In the genomic region with DNA sequence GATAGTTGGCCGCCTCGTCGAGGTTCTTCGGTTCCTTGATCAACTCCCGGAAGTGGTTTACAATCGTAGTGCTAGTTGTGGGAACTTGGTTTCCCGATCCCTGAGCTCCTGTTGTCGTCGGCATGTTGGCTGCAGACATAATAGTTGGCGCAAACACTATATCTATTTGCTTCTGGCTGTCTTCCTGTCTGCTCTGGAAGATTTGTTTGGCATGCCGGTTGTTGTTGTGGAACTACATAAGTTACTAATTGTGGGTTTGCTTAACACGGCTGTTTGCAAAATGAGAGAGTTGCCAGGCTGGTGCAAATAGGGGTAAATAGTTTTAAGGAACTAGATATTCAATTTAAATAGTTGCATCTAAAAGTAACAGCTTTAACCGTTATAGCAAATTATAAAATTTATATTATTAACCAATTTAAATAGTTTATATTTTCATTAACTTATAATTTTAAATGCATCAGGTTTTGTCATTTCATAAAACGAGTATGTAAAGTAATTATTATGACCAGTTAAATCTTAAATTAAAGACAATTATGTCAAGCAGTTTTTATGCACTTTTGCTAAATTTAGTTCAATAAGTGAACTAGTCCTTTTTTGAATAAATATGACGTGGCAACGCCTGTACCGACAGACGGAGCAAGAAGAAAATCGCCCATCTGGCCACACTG, we compare ENCODE assay signal across 1 fruit fly cellular context.
A peak's percentile ranks its signal among the peaks of the same experiment; 100 is the strongest.
TF ChIP-seq lines count a peak whose summit lies in the region.

A gene (minus strand): TSS at position 287 of the 668 bp plus-strand sequence.
A gene (plus strand): TSS at position 635 of the 668 bp plus-strand sequence.

TF ChIP-seq in whole organism, embryonic, 481 proteins besides CTCF, POLR2A, EP300 and RAD21 (continued from another document and continues in another):
- TF ChIP-seq Dip3 (GFP tag; optimal IDR thresholded peaks at IDR 0.05; lab: Kevin White, UChicago) (peak; percentile 9), CG14441 (GFP tag; IDR thresholded peaks at IDR 0.05; lab: Robert Waterston, UW) (no peak), CG8924 (tag; optimal IDR thresholded peaks at IDR 0.05; lab: Kevin White, UChicago) (peak; percentile 79), CG2889 (GFP tag; IDR thresholded peaks at IDR 0.05; lab: Robert Waterston, UW) (no peak), TFAM (GFP tag; optimal IDR thresholded peaks at IDR 0.05; lab: Kevin White, UChicago) (no peak), CG9727 (GFP tag; optimal IDR thresholded peaks at IDR 0.05; lab: Kevin White, UChicago) (peak; percentile 57), exex (tag; optimal IDR thresholded peaks at IDR 0.05; lab: Kevin White, UChicago) (peak; percentile 37), CG9932 (GFP tag; IDR thresholded peaks at IDR 0.05; lab: Robert Waterston, UW) (peak; percentile 56), Adf1 (GFP tag; IDR thresholded peaks at IDR 0.05; lab: Robert Waterston, UW) (no peak), Dp (GFP tag; optimal IDR thresholded peaks at IDR 0.05; lab: Kevin White, UChicago) (peak; percentile 7), hkb (optimal IDR thresholded peaks at IDR 0.05; lab: Kevin White, UChicago) (no peak), hkb (GFP tag; IDR thresholded peaks at IDR 0.05; lab: Robert Waterston, UW) (peak; percentile 59), CG10366 (GFP tag; IDR thresholded peaks at IDR 0.05; lab: Robert Waterston, UW) (peak; percentile 45; the same call in 1 of the 2 replicates), CG6689 (GFP tag; IDR thresholded peaks at IDR 0.05; lab: Robert Waterston, UW) (peak; percentile 53; the same call in 1 of the 2 replicates), Taf1 (GFP tag; IDR thresholded peaks at IDR 0.05; lab: Robert Waterston, UW) (no peak), CG7786 (GFP tag; optimal IDR thresholded peaks at IDR 0.05; lab: Kevin White, UChicago) (no peak), mld (GFP tag; IDR thresholded peaks at IDR 0.05; lab: Robert Waterston, UW; ENCODE audit: partially characterized antibody) (no peak), az2 (GFP tag; optimal IDR thresholded peaks at IDR 0.05; lab: Kevin White, UChicago) (peak; percentile 64), lilli (GFP tag; optimal IDR thresholded peaks at IDR 0.05; lab: Kevin White, UChicago) (peak; percentile 57), twi (tag; optimal IDR thresholded peaks at IDR 0.05; lab: Kevin White, UChicago) (peak; percentile 48), CG14710 (tag; optimal IDR thresholded peaks at IDR 0.05; lab: Kevin White, UChicago) (peak; percentile 83), CG3065 (GFP tag; optimal IDR thresholded peaks at IDR 0.05; lab: Kevin White, UChicago) (peak; percentile 33), CG8089 (GFP tag; optimal IDR thresholded peaks at IDR 0.05; lab: Kevin White, UChicago) (no peak), pros (GFP tag; optimal IDR thresholded peaks at IDR 0.05; lab: Kevin White, UChicago) (no peak), ind (GFP tag; optimal IDR thresholded peaks at IDR 0.05; lab: Kevin White, UChicago) (peak; percentile 59), CG15269 (tag; optimal IDR thresholded peaks at IDR 0.05; lab: Kevin White, UChicago) (peak; percentile 75), Sin3A (optimal IDR thresholded peaks at IDR 0.05; lab: Kevin White, UChicago) (no peak), NC2α (GFP tag; optimal IDR thresholded peaks at IDR 0.05; lab: Kevin White, UChicago) (no peak), zen (tag; optimal IDR thresholded peaks at IDR 0.05; lab: Kevin White, UChicago) (peak; percentile 51), Nf-YB (GFP tag; optimal IDR thresholded peaks at IDR 0.05; lab: Kevin White, UChicago) (peak; percentile 47), gro (GFP tag; optimal IDR thresholded peaks at IDR 0.05; lab: Kevin White, UChicago) (no peak), Lhr (GFP tag; optimal IDR thresholded peaks at IDR 0.05; lab: Kevin White, UChicago) (peak; percentile 51), CG17568 (GFP tag; optimal IDR thresholded peaks at IDR 0.05; lab: Kevin White, UChicago) (no peak), CkIIα-i1 (GFP tag; IDR thresholded peaks at IDR 0.05; lab: Robert Waterston, UW) (no peak), fd102C (GFP tag; optimal IDR thresholded peaks at IDR 0.05; lab: Kevin White, UChicago) (no peak), CG10979 (tag; optimal IDR thresholded peaks at IDR 0.05; lab: Kevin White, UChicago) (peak; percentile 57), CG17612 (GFP tag; IDR thresholded peaks at IDR 0.05; lab: Robert Waterston, UW) (no peak), D19B (GFP tag; optimal IDR thresholded peaks at IDR 0.05; lab: Kevin White, UChicago) (peak; percentile 23), Hmr (GFP tag; optimal IDR thresholded peaks at IDR 0.05; lab: Kevin White, UChicago) (no peak), PHDP (tag; optimal IDR thresholded peaks at IDR 0.05; lab: Kevin White, UChicago) (peak; percentile 74), crp (GFP tag; optimal IDR thresholded peaks at IDR 0.05; lab: Kevin White, UChicago) (peak in 1 of 2 experiments; percentile 55), ERR (GFP tag; optimal IDR thresholded peaks at IDR 0.05; lab: Kevin White, UChicago) (no peak), CG2120 (GFP tag; optimal IDR thresholded peaks at IDR 0.05; lab: Kevin White, UChicago) (peak; percentile 63), Ravus (GFP tag; IDR thresholded peaks at IDR 0.05; lab: Robert Waterston, UW) (no peak), Sox102F (GFP tag; optimal IDR thresholded peaks at IDR 0.05; lab: Kevin White, UChicago) (peak; percentile 70), Abd-B (GFP tag; optimal IDR thresholded peaks at IDR 0.05; lab: Kevin White, UChicago) (no peak), Awh (GFP tag; IDR thresholded peaks at IDR 0.05; lab: Robert Waterston, UW) (no peak), CG11085 (GFP tag; IDR thresholded peaks at IDR 0.05; lab: Robert Waterston, UW) (no peak), CG11696 (GFP tag; IDR thresholded peaks at IDR 0.05; lab: Robert Waterston, UW) (no peak), Ada2b (GFP tag; IDR thresholded peaks at IDR 0.05; lab: Robert Waterston, UW) (0 out of 2 replicates have a peak, but pooled peaks have one; percentile 7), Sry-δ (GFP tag; optimal IDR thresholded peaks at IDR 0.05; lab: Kevin White, UChicago) (peak; percentile 25), nerfin-2 (GFP tag; IDR thresholded peaks at IDR 0.05; lab: Robert Waterston, UW; ENCODE audit: partially characterized antibody) (no peak), HmgZ (tag; optimal IDR thresholded peaks at IDR 0.05; lab: Kevin White, UChicago) (peak; percentile 58), Dad (GFP tag; optimal IDR thresholded peaks at IDR 0.05; lab: Kevin White, UChicago) (no peak), CG11456 (GFP tag; IDR thresholded peaks at IDR 0.05; lab: Robert Waterston, UW) (no peak), HLH4C (GFP tag; IDR thresholded peaks at IDR 0.05; lab: Robert Waterston, UW; ENCODE audit: partially characterized antibody) (no peak), sug (tag; optimal IDR thresholded peaks at IDR 0.05; lab: Kevin White, UChicago) (peak; percentile 71), NFAT (GFP tag; IDR thresholded peaks at IDR 0.05; lab: Robert Waterston, UW) (0 out of 2 replicates have a peak, but pooled peaks have one; percentile 10), CG17802 (tag; optimal IDR thresholded peaks at IDR 0.05; lab: Kevin White, UChicago) (no peak), dmrt11E (tag; optimal IDR thresholded peaks at IDR 0.05; lab: Kevin White, UChicago) (peak; percentile 73), NK7.1 (GFP tag; optimal IDR thresholded peaks at IDR 0.05; lab: Kevin White, UChicago) (no peak), eve (GFP tag; optimal IDR thresholded peaks at IDR 0.05; lab: Kevin White, UChicago) (no peak), Hand (GFP tag; optimal IDR thresholded peaks at IDR 0.05; lab: Kevin White, UChicago) (no peak), MESR4 (GFP tag; optimal IDR thresholded peaks at IDR 0.05; lab: Kevin White, UChicago) (peak; percentile 4), CG9797 (GFP tag; optimal IDR thresholded peaks at IDR 0.05; lab: Kevin White, UChicago) (peak; percentile 29), mam (GFP tag; optimal IDR thresholded peaks at IDR 0.05; lab: Kevin White, UChicago) (peak; percentile 35), CG11560 (tag; IDR thresholded peaks at IDR 0.05; lab: Robert Waterston, UW) (no peak), Rx (GFP tag; IDR thresholded peaks at IDR 0.05; lab: Robert Waterston, UW) (no peak), fd64A (GFP tag; optimal IDR thresholded peaks at IDR 0.05; lab: Kevin White, UChicago) (no peak), CG11093 (GFP tag; IDR thresholded peaks at IDR 0.05; lab: Robert Waterston, UW) (no peak), zfh1 (GFP tag; IDR thresholded peaks at IDR 0.05; lab: Robert Waterston, UW) (no peak), CG4730 (GFP tag; IDR thresholded peaks at IDR 0.05; lab: Robert Waterston, UW) (0 out of 2 replicates have a peak, but pooled peaks have one; percentile 6), CG2875 (GFP tag; optimal IDR thresholded peaks at IDR 0.05; lab: Kevin White, UChicago) (no peak), trem (tag; optimal IDR thresholded peaks at IDR 0.05; lab: Kevin White, UChicago) (peak; percentile 76), CG8478 (optimal IDR thresholded peaks at IDR 0.05; lab: Kevin White, UChicago) (no peak), MTF-1 (GFP tag; optimal IDR thresholded peaks at IDR 0.05; lab: Kevin White, UChicago; ENCODE audit: borderline replicate concordance) (no peak), Hr3 (GFP tag; optimal IDR thresholded peaks at IDR 0.05; lab: Kevin White, UChicago) (peak; percentile 76), luna (GFP tag; optimal IDR thresholded peaks at IDR 0.05; lab: Kevin White, UChicago) (no peak), CG10274 (GFP tag; optimal IDR thresholded peaks at IDR 0.05; lab: Kevin White, UChicago) (no peak), CG5180 (GFP tag; optimal IDR thresholded peaks at IDR 0.05; lab: Kevin White, UChicago) (no peak), CG4360 (GFP tag; IDR thresholded peaks at IDR 0.05; lab: Robert Waterston, UW) (peak; percentile 61), odd (GFP tag; optimal IDR thresholded peaks at IDR 0.05; lab: Kevin White, UChicago) (peak; percentile 28), nom (GFP tag; optimal IDR thresholded peaks at IDR 0.05; lab: Kevin White, UChicago) (no peak), CG10321 (GFP tag; IDR thresholded peaks at IDR 0.05; lab: Robert Waterston, UW) (no peak), CG13775 (GFP tag; optimal IDR thresholded peaks at IDR 0.05; lab: Kevin White, UChicago) (peak; percentile 70), cad (GFP tag; optimal IDR thresholded peaks at IDR 0.05; lab: Kevin White, UChicago) (no peak), D (optimal IDR thresholded peaks at IDR 0.05; lab: Kevin White, UChicago) (no peak), D (GFP tag; optimal IDR thresholded peaks at IDR 0.05; lab: Kevin White, UChicago) (peak; percentile 22), Oli (tag; optimal IDR thresholded peaks at IDR 0.05; lab: Kevin White, UChicago) (peak; percentile 55), psq (GFP tag; optimal IDR thresholded peaks at IDR 0.05; lab: Kevin White, UChicago) (peak; percentile 40), CG1602 (GFP tag; optimal IDR thresholded peaks at IDR 0.05; lab: Kevin White, UChicago) (peak; percentile 70), CG2129 (GFP tag; IDR thresholded peaks at IDR 0.05; lab: Robert Waterston, UW; ENCODE audit: partially characterized antibody) (no peak), da (GFP tag; optimal IDR thresholded peaks at IDR 0.05; lab: Kevin White, UChicago) (no peak), CG1603 (tag; optimal IDR thresholded peaks at IDR 0.05; lab: Kevin White, UChicago) (peak; percentile 13), CG7556 (GFP tag; optimal IDR thresholded peaks at IDR 0.05; lab: Kevin White, UChicago) (peak; percentile 80), tap (tag; optimal IDR thresholded peaks at IDR 0.05; lab: Kevin White, UChicago) (no peak), CG14667 (GFP tag; IDR thresholded peaks at IDR 0.05; lab: Robert Waterston, UW) (no peak), CG3726 (GFP tag; IDR thresholded peaks at IDR 0.05; lab: Robert Waterston, UW) (no peak), bigmax (GFP tag; optimal IDR thresholded peaks at IDR 0.05; lab: Kevin White, UChicago) (no peak), Doc3 (GFP tag; IDR thresholded peaks at IDR 0.05; lab: Robert Waterston, UW; ENCODE audit: partially characterized antibody) (no peak), kay (GFP tag; optimal IDR thresholded peaks at IDR 0.05; lab: Kevin White, UChicago) (peak; percentile 49), sc (optimal IDR thresholded peaks at IDR 0.05; lab: Kevin White, UChicago) (no peak), sc (GFP tag; optimal IDR thresholded peaks at IDR 0.05; lab: Kevin White, UChicago) (peak; percentile 56), Xrp1 (GFP tag; IDR thresholded peaks at IDR 0.05; lab: Robert Waterston, UW) (peak; percentile 56), Eip74EF (GFP tag; optimal IDR thresholded peaks at IDR 0.05; lab: Kevin White, UChicago) (peak in 1 of 2 experiments; percentile 26), Myb (GFP tag; optimal IDR thresholded peaks at IDR 0.05; lab: Kevin White, UChicago) (peak; percentile 24), CG13123 (GFP tag; optimal IDR thresholded peaks at IDR 0.05; lab: Kevin White, UChicago) (peak; percentile 19), Atf6 (GFP tag; IDR thresholded peaks at IDR 0.05; lab: Robert Waterston, UW) (peak; percentile 56), Chrac-16 (GFP tag; optimal IDR thresholded peaks at IDR 0.05; lab: Kevin White, UChicago) (peak; percentile 40), vvl (GFP tag; IDR thresholded peaks at IDR 0.05; lab: Robert Waterston, UW) (no peak; the same call in none of the 2 replicates), HLHmδ (GFP tag; optimal IDR thresholded peaks at IDR 0.05; lab: Kevin White, UChicago) (no peak), Stat92E (GFP tag; optimal IDR thresholded peaks at IDR 0.05; lab: Kevin White, UChicago) (no peak), CG17186 (GFP tag; optimal IDR thresholded peaks at IDR 0.05; lab: Kevin White, UChicago) (no peak), ken (GFP tag; IDR thresholded peaks at IDR 0.05; lab: Robert Waterston, UW) (peak; percentile 57; the same call in 1 of the 3 replicates), CG3995 (GFP tag; optimal IDR thresholded peaks at IDR 0.05; lab: Kevin White, UChicago) (peak; percentile 70), CG2116 (GFP tag; optimal IDR thresholded peaks at IDR 0.05; lab: Kevin White, UChicago) (peak; percentile 42), row (GFP tag; IDR thresholded peaks at IDR 0.05; lab: Robert Waterston, UW) (peak; percentile 87), ro (GFP tag; IDR thresholded peaks at IDR 0.05; lab: Robert Waterston, UW) (no peak), CG8388 (GFP tag; optimal IDR thresholded peaks at IDR 0.05; lab: Kevin White, UChicago) (peak; percentile 71), CG11723 (GFP tag; optimal IDR thresholded peaks at IDR 0.05; lab: Kevin White, UChicago) (peak; percentile 23), CHES-1-like (GFP tag; optimal IDR thresholded peaks at IDR 0.05; lab: Kevin White, UChicago) (peak; percentile 8), H15 (GFP tag; IDR thresholded peaks at IDR 0.05; lab: Robert Waterston, UW) (no peak), CG16815 (GFP tag; optimal IDR thresholded peaks at IDR 0.05; lab: Kevin White, UChicago) (peak; percentile 47), CG12299 (tag; optimal IDR thresholded peaks at IDR 0.05; lab: Kevin White, UChicago) (peak; percentile 58), CG14860 (GFP tag; IDR thresholded peaks at IDR 0.05; lab: Robert Waterston, UW; ENCODE audit: partially characterized antibody) (no peak)
